Worm (Caenorhabditis elegans) whole organism, mixed stage, embryonic: Measurements from ENCODE around the gene Y70C5B.2.

ENCODE experiments used
- blmp-1 ChIP-seq: fragments of 150-350 bp; optimal IDR thresholded peaks from 2 replicates; lab custom pipeline; 2014; ENCODE audit warnings: missing biosample characterization, missing genetic modification characterization
- ces-1 ChIP-seq: fragments of 150-350 bp; optimal IDR thresholded peaks from 2 replicates; lab custom pipeline; 2014; ENCODE audit warnings: missing biosample characterization, missing genetic modification reagents, missing genetic modification characterization
- elt-1 ChIP-seq: sonication (generic microtip); optimal IDR thresholded peaks from 2 replicates; lab custom pipeline; 2017; ENCODE audit warnings: missing genetic modification characterization, mild to moderate bottlenecking, missing compliant biosample characterization, antibody characterized with exemption, moderate library complexity, borderline replicate concordance; ENCODE audit not compliant: insufficient read depth
- lin-13 ChIP-seq: fragments of 150-350 bp; optimal IDR thresholded peaks from 2 replicates; lab custom pipeline; 2014; ENCODE audit warnings: missing biosample characterization, missing genetic modification characterization
- lsy-2 ChIP-seq: fragments of 150-350 bp; optimal IDR thresholded peaks from 2 replicates; lab custom pipeline; 2014; ENCODE audit warnings: missing biosample characterization, missing genetic modification characterization
- mab-5 ChIP-seq: fragments of 150-350 bp; optimal IDR thresholded peaks from 2 replicates; lab custom pipeline; 2014; ENCODE audit warnings: missing biosample characterization, missing genetic modification characterization
- mep-1 ChIP-seq: fragments of 150-350 bp; optimal IDR thresholded peaks from 2 replicates; lab custom pipeline; 2017; ENCODE audit warnings: missing biosample characterization, missing genetic modification reagents, missing genetic modification characterization, inconsistent platforms
- nhr-237 ChIP-seq: fragments of 150-350 bp; optimal IDR thresholded peaks from 2 replicates; lab custom pipeline; 2014; ENCODE audit warnings: missing biosample characterization, missing genetic modification characterization
- nhr-28 ChIP-seq: fragments of 150-350 bp; optimal IDR thresholded peaks from 2 replicates; lab custom pipeline; 2014; ENCODE audit warnings: missing biosample characterization, missing genetic modification characterization
- pha-4 ChIP-seq: fragments of 150-350 bp; optimal IDR thresholded peaks from 2 replicates; lab custom pipeline; 2018; ENCODE audit warnings: missing biosample characterization, missing genetic modification reagents, missing genetic modification characterization
- snpc-4 ChIP-seq: fragments of 150-350 bp; optimal IDR thresholded peaks from 2 replicates; lab custom pipeline; 2014; ENCODE audit warnings: missing biosample characterization, missing genetic modification characterization
- unc-62 ChIP-seq: fragments of 150-350 bp; optimal IDR thresholded peaks from 2 replicates; lab custom pipeline; 2014; ENCODE audit warnings: missing biosample characterization, missing genetic modification reagents, missing genetic modification characterization

DNA sequence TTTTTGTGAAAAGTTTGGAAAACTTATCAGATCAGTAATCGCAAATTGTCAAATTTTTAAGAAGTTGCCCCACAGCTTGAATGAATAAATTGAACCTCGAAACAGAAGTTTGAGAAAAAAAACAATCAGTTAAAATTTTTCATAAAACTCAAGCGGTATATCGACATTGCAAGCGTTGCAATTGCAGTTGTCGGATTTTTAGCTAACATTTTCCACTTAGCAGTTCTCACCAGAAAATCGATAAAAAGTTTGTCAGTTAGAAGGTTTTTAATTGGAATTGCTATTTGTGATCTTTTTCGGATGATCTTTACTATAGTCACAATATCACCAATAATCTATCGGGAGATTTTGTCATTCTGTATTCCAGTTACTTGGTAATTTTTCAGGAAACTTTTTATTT, 25.0 kb upstream of the Y70C5B.2 start, which contains the start of gene srw-43:
- TF ChIP-seq nhr-237 (tag; lab: Kevin White, UChicago) (no peak), elt-1 (tag; lab: Kevin White, UChicago) (no peak), mep-1 (tag; lab: Kevin White, UChicago) (no peak), blmp-1 (tag; lab: Kevin White, UChicago) (no peak), snpc-4 (no peak), pha-4 (tag; lab: Kevin White, UChicago) (no peak), unc-62 (GFP tag; lab: Kevin White, UChicago) (no peak), lin-13 (tag; lab: Kevin White, UChicago) (no peak), lsy-2 (tag; lab: Kevin White, UChicago) (no peak), nhr-28 (no peak), mab-5 (tag; lab: Kevin White, UChicago) (no peak), ces-1 (no peak)
